Worm (Caenorhabditis elegans): ENCODE results near the gene R01H2.2.

R01H2.2 gene

DNA sequence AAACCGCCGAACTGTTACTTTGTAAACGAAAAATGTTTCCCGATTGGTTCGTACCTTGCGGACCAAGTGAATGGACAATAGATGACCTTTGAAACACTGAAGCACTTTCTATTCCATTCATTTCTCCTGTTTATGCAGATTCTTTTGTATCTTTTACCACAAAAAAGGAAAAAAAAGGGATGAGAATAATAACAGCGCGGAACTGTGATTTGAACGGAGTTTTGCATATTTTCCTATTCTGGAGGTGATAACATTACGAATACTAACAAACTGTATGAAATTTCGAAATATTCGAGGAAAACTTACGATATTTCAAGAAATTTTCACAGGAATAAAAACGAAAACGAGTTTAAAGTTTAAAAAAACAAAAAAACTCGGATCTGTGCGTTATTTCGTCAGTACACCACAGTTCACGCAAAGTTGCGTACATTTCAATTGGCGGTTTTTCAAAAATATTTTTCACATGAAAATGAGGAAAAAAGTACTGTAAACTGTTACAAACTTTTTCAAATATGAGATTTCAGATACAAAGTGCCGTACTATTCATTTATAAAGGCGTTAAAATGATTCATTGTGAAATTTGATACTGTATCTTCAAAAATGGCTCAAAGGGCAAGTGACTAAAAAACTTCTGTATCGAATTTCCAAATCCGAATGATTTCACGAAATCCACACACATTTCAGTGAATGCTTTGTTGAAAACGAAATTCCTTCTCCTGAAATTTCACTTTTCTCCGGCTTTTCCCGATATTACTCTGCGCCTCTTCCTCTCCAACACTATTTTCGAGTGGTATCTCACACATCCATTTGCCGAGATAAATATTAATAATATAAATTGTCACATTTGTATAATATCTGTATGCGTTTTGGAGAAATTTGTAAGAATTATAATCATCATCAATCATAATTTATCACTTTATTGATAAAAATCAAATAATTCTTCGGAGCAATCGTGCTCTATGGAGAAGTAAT is 21.8 kb upstream of the R01H2.2 start:
- TF ChIP-seq pha-4 (tag; optimal IDR thresholded peaks at IDR 0.05): no peak
- no peak for TF ChIP-seq unc-62 (GFP tag; optimal IDR thresholded peaks at IDR 0.05)
- no peak for TF ChIP-seq lin-39 (tag; optimal IDR thresholded peaks at IDR 0.05)
- no peak for TF ChIP-seq ceh-16 (tag; optimal IDR thresholded peaks at IDR 0.05)
- no peak for TF ChIP-seq lsy-12 (tag; optimal IDR thresholded peaks at IDR 0.05)
- TF ChIP-seq aly-2 (tag; optimal IDR thresholded peaks at IDR 0.05): no peak
- no peak for TF ChIP-seq nhr-237 (tag; optimal IDR thresholded peaks at IDR 0.05)
- TF ChIP-seq hmg-11 (tag; optimal IDR thresholded peaks at IDR 0.05): no peak

DNA sequence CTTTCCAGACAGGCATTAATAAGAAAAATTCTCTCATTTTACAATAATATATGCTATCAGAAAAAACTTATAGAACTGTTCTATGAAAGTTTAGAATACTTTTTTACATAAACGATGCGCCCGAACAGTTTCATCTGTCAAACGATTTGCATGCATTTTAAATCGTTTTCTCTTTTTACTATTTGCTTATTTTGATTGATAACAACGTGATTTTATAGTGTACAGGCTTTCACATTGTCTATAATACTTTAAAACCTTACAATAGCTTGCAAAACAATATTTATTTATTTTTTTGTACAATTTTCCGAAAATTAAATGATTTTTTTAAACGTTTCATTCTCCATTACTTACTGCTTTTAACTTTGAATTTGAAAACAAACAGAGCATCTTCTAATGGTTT is 10.7 kb upstream of the R01H2.2 start, which contains the start of gene R01H2.7:
Gene R01H2.7, minus strand, starts transcription at position 101 of the 400 bp plus-strand sequence.
- no peak for TF ChIP-seq unc-62 (GFP tag; optimal IDR thresholded peaks at IDR 0.05)
- TF ChIP-seq zag-1 (tag; optimal IDR thresholded peaks at IDR 0.05): no peak
- TF ChIP-seq nhr-43 (tag; optimal IDR thresholded peaks at IDR 0.05; ENCODE audit: poor library complexity, severe bottlenecking): no peak
- TF ChIP-seq fos-1 (tag; optimal IDR thresholded peaks at IDR 0.05): no peak
- no peak for TF ChIP-seq ztf-4 (tag; optimal IDR thresholded peaks at IDR 0.05)

DNA sequence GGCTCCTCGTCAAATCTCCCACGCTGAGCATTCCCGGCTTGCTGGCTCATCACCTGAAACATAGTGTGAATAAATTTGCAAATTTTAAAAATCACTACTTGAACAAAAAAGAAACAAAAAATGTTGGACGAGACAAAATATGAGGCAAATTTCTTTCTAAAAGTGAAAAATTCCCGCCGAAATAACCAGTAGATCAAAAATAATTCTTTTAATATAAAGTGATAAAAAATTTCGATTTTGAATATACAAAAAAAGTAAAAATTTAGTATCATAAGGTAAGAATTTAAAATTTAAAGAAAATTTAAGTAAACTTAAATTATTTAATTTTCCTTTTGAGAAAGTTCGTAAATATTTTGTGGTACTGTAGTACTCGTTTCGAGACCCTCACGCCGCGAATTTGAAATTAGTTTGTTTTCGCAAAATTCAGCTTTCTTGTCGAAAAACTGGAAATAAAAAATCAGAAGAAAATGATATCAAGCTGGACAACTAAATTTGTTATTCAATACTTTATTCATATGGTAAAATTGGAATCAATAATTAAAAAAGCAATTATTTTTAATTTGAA is 4.3 kb downstream of the R01H2.2 start, which contains the start of gene egg-2:
Gene egg-2, minus strand, starts transcription at position 53 of the 565 bp plus-strand sequence.
- no peak for TF ChIP-seq ztf-4 (tag; optimal IDR thresholded peaks at IDR 0.05)
- no peak for TF ChIP-seq elt-1 (tag; optimal IDR thresholded peaks at IDR 0.05)
- no peak for TF ChIP-seq elt-2 (tag; optimal IDR thresholded peaks at IDR 0.05)
- no peak for TF ChIP-seq nhr-25 (tag; optimal IDR thresholded peaks at IDR 0.05)
- no peak for TF ChIP-seq mml-1 (tag; optimal IDR thresholded peaks at IDR 0.05)
- TF ChIP-seq daf-12 (tag; optimal IDR thresholded peaks at IDR 0.05): no peak
- no peak for TF ChIP-seq pqm-1 (tag; optimal IDR thresholded peaks at IDR 0.05)
- no peak for TF ChIP-seq nhr-12 (tag; optimal IDR thresholded peaks at IDR 0.05)
- no peak for TF ChIP-seq nhr-237 (tag; optimal IDR thresholded peaks at IDR 0.05)
- no peak for TF ChIP-seq aly-2 (tag; optimal IDR thresholded peaks at IDR 0.05)
- no peak for TF ChIP-seq R02D3.7 (tag; optimal IDR thresholded peaks at IDR 0.05)
- no peak for TF ChIP-seq unc-39 (tag; optimal IDR thresholded peaks at IDR 0.05)
- TF ChIP-seq elt-3 (tag; optimal IDR thresholded peaks at IDR 0.05): no peak

DNA sequence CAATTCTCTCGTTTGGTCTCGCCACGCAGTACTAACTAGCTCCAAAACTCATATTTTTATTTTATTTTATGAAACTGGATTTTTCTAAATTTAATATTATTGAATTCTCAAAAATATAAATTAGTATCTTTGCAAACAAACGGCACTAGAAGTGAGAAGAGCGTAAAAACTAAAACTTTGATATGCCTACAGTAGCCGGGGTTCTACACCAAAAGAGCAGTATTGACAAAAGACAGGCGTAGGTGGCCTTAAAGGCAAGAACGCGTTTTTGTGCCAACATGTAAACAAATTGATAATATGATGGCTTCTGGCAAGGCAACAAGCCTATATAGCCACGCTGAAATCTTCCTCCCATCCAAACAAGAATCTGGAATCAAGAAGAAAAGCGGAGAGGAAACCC is 6.2 kb downstream of the R01H2.2 start, which contains the start of gene R01H2.1:
Gene R01H2.1, plus strand, starts transcription at position 301 of the 400 bp plus-strand sequence.
- TF ChIP-seq R02D3.7 (tag; optimal IDR thresholded peaks at IDR 0.05) (no peak), nhr-77 (tag; optimal IDR thresholded peaks at IDR 0.05) (no peak), jun-1 (tag; optimal IDR thresholded peaks at IDR 0.05) (no peak), lin-39 (tag; optimal IDR thresholded peaks at IDR 0.05) (no peak), ceh-16 (tag; optimal IDR thresholded peaks at IDR 0.05) (no peak), ama-1 (optimal IDR thresholded peaks at IDR 0.05) (no peak), nhr-11 (tag; optimal IDR thresholded peaks at IDR 0.05) (no peak), mdl-1 (tag; optimal IDR thresholded peaks at IDR 0.05) (no peak), sea-2 (GFP tag; optimal IDR thresholded peaks at IDR 0.05) (no peak), egl-27 (tag; optimal IDR thresholded peaks at IDR 0.05) (no peak), ZK546.5 (tag; optimal IDR thresholded peaks at IDR 0.05) (no peak), elt-1 (tag; optimal IDR thresholded peaks at IDR 0.05) (no peak), pqm-1 (tag; optimal IDR thresholded peaks at IDR 0.05) (no peak)

DNA sequence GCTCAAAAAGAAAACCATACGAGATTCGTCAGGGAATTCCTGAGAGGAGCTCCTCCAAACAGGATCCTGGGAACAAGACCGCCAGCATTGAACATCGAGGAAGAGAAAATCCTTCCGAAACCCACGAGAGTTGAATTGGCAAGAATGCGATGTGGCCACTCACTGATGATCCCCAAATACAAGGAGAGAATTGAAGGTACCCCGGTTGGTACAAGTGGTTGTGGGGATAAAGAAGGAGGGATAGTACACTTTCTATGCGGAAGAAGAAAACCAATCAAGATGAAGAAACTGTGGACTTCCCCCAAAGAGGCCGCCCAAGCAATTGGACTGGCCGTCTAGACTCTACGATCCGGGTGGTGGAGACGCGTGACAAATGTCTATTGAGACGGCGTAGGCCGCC is 6.7 kb downstream of the R01H2.2 start:
- TF ChIP-seq nhr-237 (tag; optimal IDR thresholded peaks at IDR 0.05): no peak
- TF ChIP-seq ceh-16 (tag; optimal IDR thresholded peaks at IDR 0.05): no peak
- no peak for TF ChIP-seq snpc-4 (tag; optimal IDR thresholded peaks at IDR 0.05)
- no peak for TF ChIP-seq jun-1 (tag; optimal IDR thresholded peaks at IDR 0.05)
- TF ChIP-seq ceh-82 (tag; optimal IDR thresholded peaks at IDR 0.05): no peak
- TF ChIP-seq elt-1 (tag; optimal IDR thresholded peaks at IDR 0.05): no peak
- no peak for TF ChIP-seq ztf-4 (tag; optimal IDR thresholded peaks at IDR 0.05)
- no peak for TF ChIP-seq pha-4 (tag; optimal IDR thresholded peaks at IDR 0.05)
- TF ChIP-seq nhr-25 (tag; optimal IDR thresholded peaks at IDR 0.05): no peak
- no peak for TF ChIP-seq unc-39 (tag; optimal IDR thresholded peaks at IDR 0.05)
